Worm (Caenorhabditis elegans) whole organism, midembryonic: ENCODE results near the gene T24C12.4.

Source experiments
- T22C8.4 ChIP-seq: fragments of 200-800 bp; sonication (Bioruptor generic); IDR thresholded peaks from 2 replicates; pipeline ENCODE4 v1.3.6; 2022; ENCODE audit warnings: missing genetic modification characterization, missing compliant biosample characterization
- flt-1 ChIP-seq: fragments of 200-800 bp; sonication (Bioruptor generic); IDR thresholded peaks from 2 replicates; pipeline ENCODE4 v1.3.6; 2022; ENCODE audit warnings: missing genetic modification characterization, missing compliant biosample characterization
- klf-2 ChIP-seq: fragments of 200-800 bp; sonication (Bioruptor generic); conservative IDR thresholded peaks from 2 replicates; pipeline ENCODE4 v1.3.6; 2022; ENCODE audit warnings: missing genetic modification reagents, missing genetic modification characterization, missing compliant biosample characterization
- ztf-29 ChIP-seq: fragments of 200-800 bp; sonication (Bioruptor generic); IDR thresholded peaks from 2 replicates; pipeline ENCODE4 v1.3.6; 2022; ENCODE audit warnings: missing genetic modification reagents, missing genetic modification characterization, missing compliant biosample characterization

DNA sequence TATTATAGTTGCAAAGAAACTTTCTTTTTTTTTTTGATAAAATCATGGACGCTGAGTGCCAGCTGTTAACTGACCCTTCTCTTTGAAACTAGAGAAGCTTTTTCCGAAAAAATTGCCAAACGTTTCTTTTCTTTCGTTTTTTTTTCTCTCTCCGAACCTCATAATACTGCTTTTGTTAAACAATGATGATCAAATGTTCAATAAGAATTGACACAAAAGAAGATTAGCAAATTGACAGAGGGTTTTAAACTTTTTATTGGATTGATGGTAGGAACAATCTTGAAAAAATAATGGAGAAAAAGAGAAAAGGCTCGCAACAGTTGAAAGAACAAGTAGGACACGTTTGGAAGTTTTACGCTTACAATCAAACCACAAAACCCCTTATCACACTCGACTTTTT is 16.0 kb upstream of the T24C12.4 start, which contains the start of gene hex-1:
- TF ChIP-seq klf-2 (GFP tag; lab: Robert Waterston, UW): no peak
- TF ChIP-seq ztf-29 (GFP tag; lab: Robert Waterston, UW): no peak
- no peak for TF ChIP-seq flt-1 (GFP tag; lab: Robert Waterston, UW)
- no peak for TF ChIP-seq T22C8.4 (GFP tag; lab: Robert Waterston, UW)
